Worm (Caenorhabditis elegans) whole organism, L3 larva: ENCODE data around the gene chil-8.
A peak's percentile ranks its signal among the peaks of the same experiment; 100 is the strongest.

Experiments used
- R02D3.7 ChIP-seq: fragments of 150-350 bp; optimal IDR thresholded peaks from 2 replicates; lab custom pipeline; 2014; ENCODE audit warnings: missing biosample characterization, missing genetic modification characterization
- ama-1 ChIP-seq: fragments of 150-350 bp; optimal IDR thresholded peaks from 2 replicates; lab custom pipeline; 2018
- ceh-16 ChIP-seq: sonication (generic microtip); optimal IDR thresholded peaks from 2 replicates; lab custom pipeline; 2017; ENCODE audit warnings: missing biosample characterization, missing genetic modification characterization
- ceh-28 ChIP-seq: fragments of 150-350 bp; optimal IDR thresholded peaks from 2 replicates; lab custom pipeline; 2014; ENCODE audit warnings: missing biosample characterization, missing genetic modification reagents, missing genetic modification characterization
- ceh-9 ChIP-seq: sonication (generic microtip); optimal IDR thresholded peaks from 2 replicates; lab custom pipeline; 2018; ENCODE audit warnings: missing biosample characterization, missing genetic modification characterization
- daf-12 ChIP-seq: fragments of 150-350 bp; optimal IDR thresholded peaks from 2 replicates; lab custom pipeline; 2014; ENCODE audit warnings: missing biosample characterization, missing genetic modification reagents, missing genetic modification characterization
- egl-27 ChIP-seq: sonication (generic microtip); optimal IDR thresholded peaks from 4 replicates; lab custom pipeline; 2017; ENCODE audit warnings: missing biosample characterization, missing genetic modification reagents, missing genetic modification characterization
- elt-1 ChIP-seq: fragments of 150-350 bp; optimal IDR thresholded peaks from 2 replicates; lab custom pipeline; 2014; ENCODE audit warnings: missing biosample characterization, missing genetic modification characterization
- elt-2 ChIP-seq: sonication (generic microtip); optimal IDR thresholded peaks from 2 replicates; lab custom pipeline; 2016; ENCODE audit warnings: missing genetic modification reagents, mild to moderate bottlenecking, missing genetic modification characterization, missing compliant biosample characterization
- eor-1 ChIP-seq, 2 experiments: fragments of 150-350 bp; optimal IDR thresholded peaks; 2 replicates each; lab custom pipeline; 2014 to 2018; ENCODE audit warnings: missing biosample characterization in 2 of 2, missing genetic modification characterization in 2 of 2
- fkh-10 ChIP-seq: sonication (generic microtip); optimal IDR thresholded peaks from 2 replicates; lab custom pipeline; 2017; ENCODE audit warnings: missing biosample characterization, missing genetic modification reagents, missing genetic modification characterization
- fkh-2 ChIP-seq: fragments of 150-350 bp; optimal IDR thresholded peaks from 2 replicates; lab custom pipeline; 2014; ENCODE audit warnings: missing biosample characterization, missing genetic modification reagents, missing genetic modification characterization
- fos-1 ChIP-seq: fragments of 150-350 bp; optimal IDR thresholded peaks from 2 replicates; lab custom pipeline; 2014; ENCODE audit warnings: missing biosample characterization, missing genetic modification characterization
- hmg-11 ChIP-seq: sonication (generic microtip); optimal IDR thresholded peaks from 2 replicates; lab custom pipeline; 2016; ENCODE audit warnings: missing genetic modification characterization, missing compliant biosample characterization
- lin-15B ChIP-seq: fragments of 150-350 bp; optimal IDR thresholded peaks from 2 replicates; lab custom pipeline; 2014; ENCODE audit warnings: missing biosample characterization, missing genetic modification characterization
- lsy-12 ChIP-seq: sonication (generic microtip); optimal IDR thresholded peaks from 2 replicates; lab custom pipeline; 2016; ENCODE audit warnings: mild to moderate bottlenecking, missing genetic modification characterization, missing compliant biosample characterization
- nfya-1 ChIP-seq: sonication (generic microtip); optimal IDR thresholded peaks from 2 replicates; lab custom pipeline; 2017; ENCODE audit warnings: missing genetic modification characterization, mild to moderate bottlenecking, missing compliant biosample characterization, antibody characterized with exemption, moderate library complexity; ENCODE audit not compliant: insufficient read depth
- nhr-11 ChIP-seq: fragments of 150-350 bp; optimal IDR thresholded peaks from 2 replicates; lab custom pipeline; 2014; ENCODE audit warnings: missing biosample characterization, missing genetic modification characterization
- nhr-12 ChIP-seq: fragments of 150-350 bp; optimal IDR thresholded peaks from 2 replicates; lab custom pipeline; 2014; ENCODE audit warnings: missing biosample characterization, missing genetic modification characterization
- nhr-23 ChIP-seq: fragments of 150-350 bp; optimal IDR thresholded peaks from 2 replicates; lab custom pipeline; 2014; ENCODE audit warnings: missing biosample characterization, missing genetic modification reagents, missing genetic modification characterization
- nhr-237 ChIP-seq: fragments of 150-350 bp; optimal IDR thresholded peaks from 2 replicates; lab custom pipeline; 2014; ENCODE audit warnings: missing biosample characterization, missing genetic modification characterization
- nhr-25 ChIP-seq: sonication (generic microtip); optimal IDR thresholded peaks from 2 replicates; lab custom pipeline; 2017; ENCODE audit warnings: missing biosample characterization, missing genetic modification characterization
- nhr-43 ChIP-seq: sonication (generic microtip); optimal IDR thresholded peaks from 2 replicates; lab custom pipeline; 2016; ENCODE audit warnings: mild to moderate bottlenecking, missing genetic modification characterization, missing compliant biosample characterization; ENCODE audit not compliant: poor library complexity, severe bottlenecking
- nhr-67 ChIP-seq: fragments of 150-350 bp; optimal IDR thresholded peaks from 2 replicates; lab custom pipeline; 2014; ENCODE audit warnings: missing biosample characterization, missing genetic modification characterization
- nhr-76 ChIP-seq: fragments of 150-350 bp; sonication (generic microtip); optimal IDR thresholded peaks from 5 replicates; lab custom pipeline; 2014; ENCODE audit warnings: missing biosample characterization, missing genetic modification characterization
- nhr-77 ChIP-seq: fragments of 150-350 bp; optimal IDR thresholded peaks from 2 replicates; lab custom pipeline; 2014; ENCODE audit warnings: missing biosample characterization, missing genetic modification characterization
- pqm-1 ChIP-seq: fragments of 150-350 bp; optimal IDR thresholded peaks from 2 replicates; lab custom pipeline; 2017; ENCODE audit warnings: missing biosample characterization, missing genetic modification characterization, inconsistent platforms
- sea-2 ChIP-seq: fragments of 150-350 bp; sonication (generic microtip); optimal IDR thresholded peaks from 4 replicates; lab custom pipeline; 2014; ENCODE audit warnings: missing biosample characterization, missing genetic modification reagents, missing genetic modification characterization
- skn-1 ChIP-seq: fragments of 150-350 bp; optimal IDR thresholded peaks from 2 replicates; lab custom pipeline; 2014; ENCODE audit warnings: missing biosample characterization, missing genetic modification characterization
- snpc-4 ChIP-seq: fragments of 150-350 bp; optimal IDR thresholded peaks from 2 replicates; lab custom pipeline; 2014; ENCODE audit warnings: missing biosample characterization, missing genetic modification characterization
- tbx-2 ChIP-seq: sonication (generic microtip); optimal IDR thresholded peaks from 2 replicates; lab custom pipeline; 2016; ENCODE audit warnings: mild to moderate bottlenecking, missing genetic modification characterization, missing compliant biosample characterization
- unc-39 ChIP-seq: sonication (generic microtip); optimal IDR thresholded peaks from 4 replicates; lab custom pipeline; 2017; ENCODE audit warnings: missing biosample characterization, missing genetic modification characterization
- unc-62 ChIP-seq: fragments of 150-350 bp; sonication (generic microtip); optimal IDR thresholded peaks from 4 replicates; lab custom pipeline; 2014; ENCODE audit warnings: missing biosample characterization, missing genetic modification reagents, missing genetic modification characterization
- zag-1 ChIP-seq: fragments of 150-350 bp; optimal IDR thresholded peaks from 2 replicates; lab custom pipeline; 2014; ENCODE audit warnings: missing biosample characterization, missing genetic modification characterization
- ztf-11 ChIP-seq: fragments of 150-350 bp; optimal IDR thresholded peaks from 2 replicates; lab custom pipeline; 2014; ENCODE audit warnings: missing biosample characterization, missing genetic modification characterization

Gene chil-8

DNA sequence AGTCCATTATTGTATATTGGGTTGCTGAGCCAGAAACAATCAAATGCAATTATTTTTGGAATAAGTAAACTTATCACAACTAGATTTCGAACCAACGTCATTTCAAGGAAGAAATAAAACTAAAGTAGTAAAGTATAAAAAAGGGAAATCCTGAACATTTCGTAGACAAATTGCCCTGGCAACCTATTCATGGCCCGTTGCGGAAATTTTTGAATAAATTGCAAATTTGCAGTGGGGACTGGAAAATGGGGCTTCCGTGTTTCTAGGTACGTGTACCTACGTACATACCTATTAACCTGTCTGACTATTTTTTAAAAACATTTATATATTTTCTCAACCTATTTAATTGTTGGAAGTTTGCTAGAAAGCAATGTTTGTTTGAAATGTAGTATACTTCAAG, 42.1 kb upstream of the chil-8 start, which contains the start of gene F26C11.3:
F26C11.3 (minus strand) TSS at position 101 of the 400 bp plus-strand sequence.
- no peak for TF ChIP-seq hmg-11 (tag; lab: Kevin White, UChicago)
- TF ChIP-seq nhr-76 (tag; lab: Kevin White, UChicago), result no peak
- no peak for TF ChIP-seq nhr-23
- TF ChIP-seq daf-12 (tag; lab: Kevin White, UChicago), result no peak
- TF ChIP-seq nfya-1, result no peak
- no peak for TF ChIP-seq skn-1 (tag; lab: Kevin White, UChicago)
- TF ChIP-seq lin-15B (tag; lab: Kevin White, UChicago), result no peak

DNA sequence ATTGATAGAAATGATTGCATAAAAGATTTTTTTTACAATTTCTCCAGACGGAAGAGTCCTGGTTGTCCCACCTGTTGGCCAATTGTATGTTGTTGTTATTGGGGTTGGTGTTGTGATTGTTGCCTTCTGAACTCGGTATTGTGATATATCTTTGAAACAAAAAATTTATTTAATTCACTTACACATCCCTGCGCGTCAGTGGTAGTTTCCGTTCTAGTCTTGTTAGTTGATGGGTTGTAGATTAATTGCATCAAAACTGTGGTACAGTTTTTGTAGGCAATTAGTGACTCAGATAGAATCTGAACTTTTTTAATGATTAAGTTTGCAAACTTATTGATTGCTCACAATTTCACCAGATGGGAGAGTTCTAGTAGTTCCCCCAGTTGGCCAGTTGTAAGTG, 31.6 kb upstream of the chil-8 start:
- TF ChIP-seq nhr-25 (tag; lab: Kevin White, UChicago) (no peak), tbx-2 (tag; lab: Kevin White, UChicago) (no peak), egl-27 (tag; lab: Kevin White, UChicago) (no peak), elt-2 (tag; lab: Kevin White, UChicago) (no peak), hmg-11 (tag; lab: Kevin White, UChicago) (no peak), pqm-1 (no peak), fkh-10 (GFP tag; lab: Kevin White, UChicago) (no peak), zag-1 (tag; lab: Kevin White, UChicago) (no peak), R02D3.7 (no peak), sea-2 (GFP tag; lab: Kevin White, UChicago) (no peak), nhr-23 (no peak), fkh-2 (no peak), lsy-12 (tag; lab: Kevin White, UChicago) (no peak), fos-1 (no peak), nhr-77 (tag; lab: Kevin White, UChicago) (no peak), eor-1 (tag; optimal IDR thresholded peaks at IDR 0.05; lab: Kevin White, UChicago) (no peak), nhr-11 (no peak), nhr-237 (no peak), snpc-4 (tag; lab: Kevin White, UChicago) (no peak)

DNA sequence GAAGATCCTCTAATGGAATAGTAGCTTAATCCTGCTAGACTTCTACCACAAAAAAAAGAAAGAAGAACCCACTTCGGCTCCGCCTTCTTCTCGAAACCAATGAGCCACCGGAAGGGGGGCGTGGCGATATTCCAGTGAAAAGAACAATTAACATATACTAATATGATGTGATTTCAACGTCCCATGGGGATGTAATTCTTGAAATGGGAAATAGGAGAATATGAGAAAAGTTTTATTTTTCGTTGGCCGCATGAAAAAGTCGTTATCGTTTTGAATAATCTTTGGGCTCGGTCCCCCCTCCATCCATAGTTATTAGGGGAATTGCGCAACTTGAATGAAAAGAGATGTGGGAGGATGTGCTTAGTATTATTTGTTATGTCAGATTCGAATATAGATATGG, 27.4 kb upstream of the chil-8 start, which contains the start of gene unc-4:
unc-4 (minus strand) TSS at position 101 of the 400 bp plus-strand sequence.
- TF ChIP-seq skn-1 (tag; lab: Kevin White, UChicago) (no peak), lsy-12 (tag; lab: Kevin White, UChicago) (no peak), elt-1 (tag; lab: Kevin White, UChicago) (peak; percentile 4), ceh-16 (tag; lab: Kevin White, UChicago) (no peak), ztf-11 (no peak), ama-1 (lab: Kevin White, UChicago) (no peak)

DNA sequence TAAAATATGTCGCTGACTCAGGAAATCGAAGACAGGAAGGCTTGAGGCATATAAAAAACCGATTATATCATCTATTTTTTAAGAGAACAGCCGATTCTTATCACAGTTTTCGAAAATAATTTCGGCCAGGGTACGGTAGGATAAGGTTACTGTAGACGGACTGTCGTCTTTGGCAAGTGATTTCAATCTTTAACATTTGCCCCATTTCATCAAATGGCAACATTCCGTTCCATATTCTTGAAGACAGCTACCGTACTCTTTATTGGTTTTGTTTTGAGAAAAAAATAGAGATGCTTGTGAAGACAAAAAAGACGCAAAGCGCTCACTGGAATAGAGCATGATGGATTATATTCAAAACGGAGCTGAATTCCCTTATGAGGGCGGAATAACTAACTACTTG, 25.9 kb upstream of the chil-8 start:
- no peak for TF ChIP-seq elt-1 (tag; lab: Kevin White, UChicago)
- TF ChIP-seq nhr-67, result no peak
- TF ChIP-seq ceh-28 (tag; lab: Kevin White, UChicago), result no peak
- no peak for TF ChIP-seq nhr-23
- no peak for TF ChIP-seq nhr-43 (tag; lab: Kevin White, UChicago)
- no peak for TF ChIP-seq nhr-25 (tag; lab: Kevin White, UChicago)
- no peak for TF ChIP-seq nhr-12 (tag; lab: Kevin White, UChicago)
- no peak for TF ChIP-seq unc-39 (tag; lab: Kevin White, UChicago)
- TF ChIP-seq lin-15B (tag; lab: Kevin White, UChicago), result no peak
- no peak for TF ChIP-seq zag-1 (tag; lab: Kevin White, UChicago)
- TF ChIP-seq unc-62 (GFP tag; lab: Kevin White, UChicago), result no peak
- no peak for TF ChIP-seq ceh-9 (tag; lab: Kevin White, UChicago)

DNA sequence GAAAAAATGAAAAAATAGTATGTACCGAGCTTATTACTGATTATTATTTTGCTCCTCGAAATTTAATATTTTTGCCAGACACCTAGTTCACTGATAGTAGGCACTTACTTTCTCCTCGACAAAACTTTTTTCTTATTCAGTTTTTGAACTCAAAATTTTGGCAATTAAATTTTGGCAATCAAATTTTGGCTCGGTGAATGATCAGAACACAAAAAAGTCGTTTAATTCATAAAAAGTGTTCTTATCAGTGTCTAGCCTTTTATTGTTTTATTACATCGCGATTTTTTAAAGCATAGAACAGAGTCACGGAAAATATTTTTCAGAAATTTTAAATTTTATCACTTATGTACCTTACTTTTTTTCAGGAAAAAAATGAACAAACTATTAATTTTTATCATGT, 22.3 kb upstream of the chil-8 start:
- peak; percentile 72 for TF ChIP-seq elt-2 (tag; lab: Kevin White, UChicago)
- TF ChIP-seq fkh-2, result no peak
- peak; percentile 58 for TF ChIP-seq pqm-1
- TF ChIP-seq, all 47 proteins: peak for 2
